In genomic region chr3L:10853618-10854017, dm6 we compare ENCODE assay signal across 3 fruit fly cellular contexts.
TF ChIP-seq lines count a peak whose summit lies in the region.

No protein-coding gene starts in this region.

- no peak for TF ChIP-seq CTCF in whole organism, embryonic (GFP tag; optimal IDR thresholded peaks at IDR 0.05; lab: Kevin White, UChicago)

TF ChIP-seq in whole organism, embryonic, 481 proteins besides CTCF, POLR2A, EP300 and RAD21:
- TF ChIP-seq D19A (tag; optimal IDR thresholded peaks at IDR 0.05; lab: Kevin White, UChicago) = peak; percentile 53
- TF ChIP-seq CG15011 (GFP tag; optimal IDR thresholded peaks at IDR 0.05; lab: Kevin White, UChicago) = no peak

TF ChIP-seq in whole organism, prepupa, 60 proteins besides CTCF, POLR2A, EP300 and RAD21 (continues in another document):
- TF ChIP-seq CG6792 (GFP tag; optimal IDR thresholded peaks at IDR 0.05; lab: Kevin White, UChicago) = no peak
- TF ChIP-seq svp (GFP tag; lab: Kevin White, UChicago) = peak; percentile 29
- no peak for TF ChIP-seq CG8319 (GFP tag; optimal IDR thresholded peaks at IDR 0.05; lab: Kevin White, UChicago)
- TF ChIP-seq Gug (GFP tag; IDR thresholded peaks at IDR 0.05; lab: Robert Waterston, UW) = no peak
- TF ChIP-seq lz (GFP tag; optimal IDR thresholded peaks at IDR 0.05; lab: Kevin White, UChicago) = no peak
- TF ChIP-seq CG6808 (GFP tag; optimal IDR thresholded peaks at IDR 0.05; lab: Kevin White, UChicago) = no peak
- no peak for TF ChIP-seq fkh (GFP tag; optimal IDR thresholded peaks at IDR 0.05; lab: Kevin White, UChicago)
- TF ChIP-seq CG15336 (GFP tag; IDR thresholded peaks at IDR 0.05; lab: Robert Waterston, UW) = no peak
- TF ChIP-seq CG7368 (GFP tag; optimal IDR thresholded peaks at IDR 0.05; lab: Kevin White, UChicago) = no peak
- TF ChIP-seq CG3919 (GFP tag; optimal IDR thresholded peaks at IDR 0.05; lab: Kevin White, UChicago) = no peak
- TF ChIP-seq Hr39 (GFP tag; optimal IDR thresholded peaks at IDR 0.05; lab: Kevin White, UChicago) = no peak
- TF ChIP-seq CG6854 (GFP tag; optimal IDR thresholded peaks at IDR 0.05; lab: Kevin White, UChicago) = no peak
- TF ChIP-seq fd59A (GFP tag; optimal IDR thresholded peaks at IDR 0.05; lab: Kevin White, UChicago) = no peak
- no peak for TF ChIP-seq Eip75B (GFP tag; optimal IDR thresholded peaks at IDR 0.05; lab: Kevin White, UChicago)
- peak; percentile 20 for TF ChIP-seq Ets96B (tag; optimal IDR thresholded peaks at IDR 0.05; lab: Kevin White, UChicago)
- TF ChIP-seq Blimp-1 (GFP tag; optimal IDR thresholded peaks at IDR 0.05; lab: Kevin White, UChicago) = no peak
- no peak for TF ChIP-seq vri (GFP tag; optimal IDR thresholded peaks at IDR 0.05; lab: Kevin White, UChicago)
- no peak for TF ChIP-seq CG1621 (tag; optimal IDR thresholded peaks at IDR 0.05; lab: Kevin White, UChicago)
- peak; percentile 18 for TF ChIP-seq pdm3 (GFP tag; optimal IDR thresholded peaks at IDR 0.05; lab: Kevin White, UChicago)
- no peak for TF ChIP-seq net (GFP tag; optimal IDR thresholded peaks at IDR 0.05; lab: Kevin White, UChicago)
- TF ChIP-seq acj6 (GFP tag; optimal IDR thresholded peaks at IDR 0.05; lab: Kevin White, UChicago) = peak; percentile 42
- TF ChIP-seq spab (GFP tag; optimal IDR thresholded peaks at IDR 0.05; lab: Kevin White, UChicago) = no peak
- peak; percentile 9 for TF ChIP-seq topi (GFP tag; optimal IDR thresholded peaks at IDR 0.05; lab: Kevin White, UChicago)
- TF ChIP-seq Sox14 (GFP tag; optimal IDR thresholded peaks at IDR 0.05; lab: Kevin White, UChicago) = no peak
- TF ChIP-seq OdsH (GFP tag; optimal IDR thresholded peaks at IDR 0.05; lab: Kevin White, UChicago) = peak; percentile 19
- peak; percentile 48 for TF ChIP-seq CG4318 (GFP tag; optimal IDR thresholded peaks at IDR 0.05; lab: Kevin White, UChicago)
- no peak for TF ChIP-seq CG6163 (GFP tag; IDR thresholded peaks at IDR 0.05; lab: Robert Waterston, UW)
- TF ChIP-seq Eip93F (GFP tag; optimal IDR thresholded peaks at IDR 0.05; lab: Kevin White, UChicago) = no peak
- no peak for TF ChIP-seq Sox102F (GFP tag; optimal IDR thresholded peaks at IDR 0.05; lab: Kevin White, UChicago)
- no peak for TF ChIP-seq dsx (GFP tag; optimal IDR thresholded peaks at IDR 0.05; lab: Kevin White, UChicago; ENCODE audit: poor library complexity, severe bottlenecking)
- no peak for TF ChIP-seq CG9139 (GFP tag; optimal IDR thresholded peaks at IDR 0.05; lab: Kevin White, UChicago)
- TF ChIP-seq achi (GFP tag; optimal IDR thresholded peaks at IDR 0.05; lab: Kevin White, UChicago) = no peak
- no peak for TF ChIP-seq fd85E (GFP tag; optimal IDR thresholded peaks at IDR 0.05; lab: Kevin White, UChicago)
- no peak for TF ChIP-seq CG11762 (GFP tag; optimal IDR thresholded peaks at IDR 0.05; lab: Kevin White, UChicago; ENCODE audit: insufficient read depth)
- peak; percentile 27 for TF ChIP-seq CG3032 (tag; optimal IDR thresholded peaks at IDR 0.05; lab: Kevin White, UChicago)
- TF ChIP-seq CG8119 (GFP tag; IDR thresholded peaks at IDR 0.05; lab: Robert Waterston, UW) = no peak
- peak; percentile 16 for TF ChIP-seq Met (GFP tag; optimal IDR thresholded peaks at IDR 0.05; lab: Kevin White, UChicago)
- TF ChIP-seq eg (GFP tag; IDR thresholded peaks at IDR 0.05; lab: Robert Waterston, UW) = no peak; the same call in 2 of the 3 replicates
- TF ChIP-seq CG11902 (GFP tag; optimal IDR thresholded peaks at IDR 0.05; lab: Kevin White, UChicago) = no peak
- no peak for TF ChIP-seq CG34406 (GFP tag; optimal IDR thresholded peaks at IDR 0.05; lab: Kevin White, UChicago)
- peak; percentile 86 for TF ChIP-seq Eip78C (GFP tag; lab: Kevin White, UChicago)
- TF ChIP-seq CG10631 (GFP tag; optimal IDR thresholded peaks at IDR 0.05; lab: Kevin White, UChicago) = peak; percentile 42
- TF ChIP-seq dac (GFP tag; optimal IDR thresholded peaks at IDR 0.05; lab: Kevin White, UChicago) = no peak
- no peak for TF ChIP-seq esn (GFP tag; optimal IDR thresholded peaks at IDR 0.05; lab: Kevin White, UChicago)
- TF ChIP-seq ss (GFP tag; optimal IDR thresholded peaks at IDR 0.05; lab: Kevin White, UChicago) = no peak
- TF ChIP-seq CG11294 (GFP tag; IDR thresholded peaks at IDR 0.05; lab: Robert Waterston, UW) = no peak
- no peak for TF ChIP-seq CG16779 (tag; optimal IDR thresholded peaks at IDR 0.05; lab: Kevin White, UChicago)

TF ChIP-seq in whole organism, pupa, 21 proteins besides CTCF, POLR2A, EP300 and RAD21:
- TF ChIP-seq CG14655 (GFP tag; optimal IDR thresholded peaks at IDR 0.05; lab: Kevin White, UChicago) = peak; percentile 42
- no peak for TF ChIP-seq CG15710 (tag; optimal IDR thresholded peaks at IDR 0.05; lab: Kevin White, UChicago)
- peak; percentile 50 for TF ChIP-seq CG9948 (tag; optimal IDR thresholded peaks at IDR 0.05; lab: Kevin White, UChicago)
- no peak for TF ChIP-seq Snoo (tag; optimal IDR thresholded peaks at IDR 0.05; lab: Kevin White, UChicago)
- TF ChIP-seq CG32121 (GFP tag; IDR thresholded peaks at IDR 0.05; lab: Robert Waterston, UW) = no peak
- TF ChIP-seq CG4496 (GFP tag; IDR thresholded peaks at IDR 0.05; lab: Robert Waterston, UW) = no peak
- TF ChIP-seq CG8159 (tag; optimal IDR thresholded peaks at IDR 0.05; lab: Kevin White, UChicago) = peak; percentile 28
- no peak for TF ChIP-seq fd96Ca (GFP tag; IDR thresholded peaks at IDR 0.05; lab: Robert Waterston, UW)
- no peak for TF ChIP-seq Pif1A (GFP tag; optimal IDR thresholded peaks at IDR 0.05; lab: Kevin White, UChicago)
- TF ChIP-seq CG12605 (GFP tag; IDR thresholded peaks at IDR 0.05; lab: Robert Waterston, UW) = no peak
- TF ChIP-seq rn (GFP tag; IDR thresholded peaks at IDR 0.05; lab: Robert Waterston, UW) = no peak
- TF ChIP-seq CG17806 (tag; optimal IDR thresholded peaks at IDR 0.05; lab: Kevin White, UChicago) = peak; percentile 16
- no peak for TF ChIP-seq D1 (tag; optimal IDR thresholded peaks at IDR 0.05; lab: Kevin White, UChicago)
- TF ChIP-seq EcR (GFP tag; optimal IDR thresholded peaks at IDR 0.05; lab: Kevin White, UChicago) = no peak
- no peak for TF ChIP-seq CG13204 (GFP tag; optimal IDR thresholded peaks at IDR 0.05; lab: Kevin White, UChicago)
- TF ChIP-seq Pif1B (GFP tag; optimal IDR thresholded peaks at IDR 0.05; lab: Kevin White, UChicago) = no peak
- no peak for TF ChIP-seq gl (tag; optimal IDR thresholded peaks at IDR 0.05; lab: Kevin White, UChicago)
